Fruit fly (Drosophila melanogaster): ENCODE data around the gene CG1578.

dm6 chrX:11784997-11785396, 31.4 kb downstream of the CG1578 start:
- TF ChIP-seq Vsx2 (GFP tag; optimal IDR thresholded peaks at IDR 0.05; ENCODE audit: partially characterized antibody) (no peak), foxo (GFP tag; optimal IDR thresholded peaks at IDR 0.05) (no peak), Myc (optimal IDR thresholded peaks at IDR 0.05) (no peak), psq (GFP tag; optimal IDR thresholded peaks at IDR 0.05) (no peak), Hnf4 (GFP tag; optimal IDR thresholded peaks at IDR 0.05) (no peak), sv (GFP tag; optimal IDR thresholded peaks at IDR 0.05) (no peak), Hr78 (GFP tag; optimal IDR thresholded peaks at IDR 0.05) (no peak), Dif (GFP tag; optimal IDR thresholded peaks at IDR 0.05; ENCODE audit: partially characterized antibody) (no peak), sage (GFP tag; optimal IDR thresholded peaks at IDR 0.05) (no peak), OdsH (GFP tag; optimal IDR thresholded peaks at IDR 0.05) (no peak), dmrt93B (GFP tag; optimal IDR thresholded peaks at IDR 0.05) (no peak), Hr83 (GFP tag; optimal IDR thresholded peaks at IDR 0.05; ENCODE audit: poor library complexity, severe bottlenecking) (no peak)

Measured in whole organism, wandering third instar larva.